Fruit fly (Drosophila melanogaster): ENCODE measurements around the gene CG42367.

Gene CG42367

DNA sequence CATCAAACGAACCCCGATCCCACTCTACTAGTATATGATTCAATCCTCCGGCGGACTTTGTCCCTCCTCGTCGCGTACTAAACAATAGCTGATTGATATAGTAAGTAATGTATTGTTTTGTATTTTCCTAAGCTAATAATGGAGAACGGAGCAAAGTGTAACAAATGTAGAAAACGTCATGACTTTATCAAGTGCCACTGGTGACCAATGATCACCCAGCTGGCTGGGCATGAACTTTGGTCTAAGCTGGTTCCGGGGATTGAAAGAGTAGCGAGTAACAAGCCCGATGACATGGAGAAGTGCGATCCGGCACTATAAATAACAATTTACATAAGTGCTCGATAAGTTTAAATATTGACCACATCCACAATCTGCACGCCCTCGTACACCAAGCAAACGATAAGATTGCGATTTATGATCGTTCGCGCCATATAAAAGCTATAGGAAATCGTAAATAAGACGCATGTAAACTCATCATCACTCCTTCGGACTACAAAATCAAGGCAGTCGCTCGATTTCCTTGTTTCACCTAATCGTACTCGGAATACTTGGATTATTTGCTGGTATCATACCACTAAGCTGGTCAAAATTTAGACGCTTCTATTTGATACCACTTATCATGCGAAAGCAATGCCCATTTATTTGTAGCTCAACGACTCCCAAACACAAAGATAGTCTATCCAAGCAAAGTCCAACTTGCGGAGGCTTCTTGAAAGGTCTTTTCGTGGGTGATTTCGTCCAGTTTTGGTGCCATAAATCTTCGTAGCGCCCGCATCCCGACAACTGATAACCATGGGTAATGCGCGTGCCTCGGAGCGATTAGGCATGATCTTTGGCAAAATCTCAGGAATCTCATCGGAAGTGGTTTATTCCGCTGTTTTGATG lies 19.0 kb downstream of the CG42367 start (continued):
- TF ChIP-seq CG7839 (tag; optimal IDR thresholded peaks at IDR 0.05) (no peak), h (optimal IDR thresholded peaks at IDR 0.05) (no peak), disco-r (GFP tag; optimal IDR thresholded peaks at IDR 0.05) (no peak), so (GFP tag; IDR thresholded peaks at IDR 0.05) (no peak), sd (tag; optimal IDR thresholded peaks at IDR 0.05) (peak; percentile 56), dm (GFP tag; optimal IDR thresholded peaks at IDR 0.05) (no peak), Dbx (GFP tag; IDR thresholded peaks at IDR 0.05) (no peak), E2f2 (GFP tag; IDR thresholded peaks at IDR 0.05) (no peak), CG11398 (GFP tag; optimal IDR thresholded peaks at IDR 0.05) (no peak), Ets97D (GFP tag; optimal IDR thresholded peaks at IDR 0.05) (no peak), CG6254 (GFP tag; optimal IDR thresholded peaks at IDR 0.05) (no peak), sqz (GFP tag; optimal IDR thresholded peaks at IDR 0.05) (no peak), mam (GFP tag; optimal IDR thresholded peaks at IDR 0.05) (no peak), bsh (GFP tag; optimal IDR thresholded peaks at IDR 0.05) (peak in 1 of 2 experiments; percentile 50), maf-S (GFP tag; optimal IDR thresholded peaks at IDR 0.05) (no peak)

DNA sequence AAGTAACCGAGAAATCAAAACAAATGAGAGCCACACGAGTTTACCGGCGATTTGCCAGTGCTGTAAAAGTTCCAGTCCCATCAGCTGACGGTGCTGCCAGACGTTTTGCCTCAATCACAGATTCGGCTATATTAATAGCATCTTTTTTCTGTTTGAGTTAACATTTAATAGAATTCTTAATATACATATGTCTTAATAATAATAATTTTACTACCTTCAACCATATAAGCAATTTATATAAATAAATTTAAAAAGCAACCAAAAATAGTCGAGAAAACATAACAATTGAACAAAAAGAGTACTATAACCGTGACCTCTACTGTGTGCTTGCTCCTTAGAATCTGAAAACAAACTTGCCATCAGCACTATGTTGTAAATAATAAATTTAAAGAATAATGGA lies 23.7 kb downstream of the CG42367 start, which contains the start of the genes CG13126 and CG4709:
Gene CG13126, minus strand, starts transcription at position 63 of the 400 bp plus-strand sequence.
Gene CG4709, plus strand, starts transcription at position 207 of the 400 bp plus-strand sequence.
- no peak for TF ChIP-seq Kr (GFP tag; optimal IDR thresholded peaks at IDR 0.05)
- TF ChIP-seq Spps (tag; optimal IDR thresholded peaks at IDR 0.05) = peak; percentile 95
- peak; percentile 87 for TF ChIP-seq CG18619 (GFP tag; optimal IDR thresholded peaks at IDR 0.05)
- TF ChIP-seq CG4820 (GFP tag; optimal IDR thresholded peaks at IDR 0.05) = peak; percentile 88
- TF ChIP-seq CG8281 (tag; optimal IDR thresholded peaks at IDR 0.05) = peak; percentile 76
- TF ChIP-seq row (GFP tag; IDR thresholded peaks at IDR 0.05) = peak; percentile 96
- TF ChIP-seq CG13287 (GFP tag; IDR thresholded peaks at IDR 0.05; ENCODE audit: partially characterized antibody) = no peak; the same call in 1 of the 2 replicates
- TF ChIP-seq CG31388 (GFP tag; optimal IDR thresholded peaks at IDR 0.05) = peak; percentile 84
- TF ChIP-seq fd102C (GFP tag; optimal IDR thresholded peaks at IDR 0.05) = peak; percentile 59
- peak; percentile 90 for TF ChIP-seq CG9932 (GFP tag; IDR thresholded peaks at IDR 0.05)
- TF ChIP-seq CG15696 (tag; optimal IDR thresholded peaks at IDR 0.05) = peak; percentile 95
- peak; percentile 93 for TF ChIP-seq CoRest (tag; optimal IDR thresholded peaks at IDR 0.05)
- peak in 1 of 2 experiments; percentile 42 for TF ChIP-seq chif (GFP tag; optimal IDR thresholded peaks at IDR 0.05)
- TF ChIP-seq hb (GFP tag; IDR thresholded peaks at IDR 0.05; ENCODE audit: partially characterized antibody) = no peak
- TF ChIP-seq Dad (GFP tag; optimal IDR thresholded peaks at IDR 0.05) = peak; percentile 57
- no peak for TF ChIP-seq Lpt (GFP tag; optimal IDR thresholded peaks at IDR 0.05)
- peak; percentile 86 for TF ChIP-seq org-1 (GFP tag; optimal IDR thresholded peaks at IDR 0.05)
- TF ChIP-seq zfh1 (GFP tag; IDR thresholded peaks at IDR 0.05) = peak; percentile 90
- no peak for TF ChIP-seq bigmax (GFP tag; optimal IDR thresholded peaks at IDR 0.05)
- TF ChIP-seq CG33213 (GFP tag; optimal IDR thresholded peaks at IDR 0.05) = peak; percentile 49
- TF ChIP-seq lilli (GFP tag; optimal IDR thresholded peaks at IDR 0.05) = peak; percentile 81
- TF ChIP-seq amos (GFP tag; IDR thresholded peaks at IDR 0.05; ENCODE audit: partially characterized antibody) = no peak
- peak; percentile 81; the same call in 1 of the 2 replicates for TF ChIP-seq sim (GFP tag; IDR thresholded peaks at IDR 0.05)
- TF ChIP-seq CG32532 (GFP tag; IDR thresholded peaks at IDR 0.05) = peak; percentile 92
- peak; percentile 58 for TF ChIP-seq CG3838 (GFP tag; optimal IDR thresholded peaks at IDR 0.05)
- TF ChIP-seq stwl (tag; optimal IDR thresholded peaks at IDR 0.05) = peak; percentile 81
- TF ChIP-seq Ada2b (GFP tag; IDR thresholded peaks at IDR 0.05) = peak; percentile 80
- peak; percentile 85 for TF ChIP-seq HmgZ (tag; optimal IDR thresholded peaks at IDR 0.05)
- peak; percentile 51 for TF ChIP-seq CG10565 (GFP tag; optimal IDR thresholded peaks at IDR 0.05)
- TF ChIP-seq HmgD (GFP tag; optimal IDR thresholded peaks at IDR 0.05) = no peak
- TF ChIP-seq CG9817 (tag; optimal IDR thresholded peaks at IDR 0.05) = peak; percentile 84
- peak; percentile 71 for TF ChIP-seq onecut (GFP tag; IDR thresholded peaks at IDR 0.05)
- TF ChIP-seq fd64A (GFP tag; optimal IDR thresholded peaks at IDR 0.05) = no peak
- TF ChIP-seq lbe (GFP tag; optimal IDR thresholded peaks at IDR 0.05) = peak; percentile 89
- peak; percentile 87; the same call in 2 of the 3 replicates for TF ChIP-seq Dbx (GFP tag; IDR thresholded peaks at IDR 0.05)

Data from whole organism, embryonic.